Worm (Caenorhabditis elegans) whole organism, L2 larva: ENCODE measurements around the gene srbc-61.

Experiments
- ama-1 ChIP-seq: fragments of 150-350 bp; optimal IDR thresholded peaks from 2 replicates; lab custom pipeline; 2018; ENCODE audit warnings: inconsistent platforms
- ceh-82 ChIP-seq: fragments of 150-350 bp; optimal IDR thresholded peaks from 2 replicates; lab custom pipeline; 2014; ENCODE audit warnings: missing biosample characterization, missing genetic modification characterization
- fos-1 ChIP-seq: fragments of 150-350 bp; optimal IDR thresholded peaks from 2 replicates; lab custom pipeline; 2014; ENCODE audit warnings: missing biosample characterization, missing genetic modification characterization
- mdl-1 ChIP-seq, 2 experiments: fragments of 150-350 bp in 1 of 2; sonication (generic microtip) in 1 of 2; optimal IDR thresholded peaks; 2 replicates each; lab custom pipeline; 2017; ENCODE audit warnings: missing biosample characterization in 2 of 2, missing genetic modification characterization in 2 of 2
- skn-1 ChIP-seq: sonication (generic microtip); optimal IDR thresholded peaks from 2 replicates; lab custom pipeline; 2017; ENCODE audit warnings: missing biosample characterization, missing genetic modification characterization

DNA sequence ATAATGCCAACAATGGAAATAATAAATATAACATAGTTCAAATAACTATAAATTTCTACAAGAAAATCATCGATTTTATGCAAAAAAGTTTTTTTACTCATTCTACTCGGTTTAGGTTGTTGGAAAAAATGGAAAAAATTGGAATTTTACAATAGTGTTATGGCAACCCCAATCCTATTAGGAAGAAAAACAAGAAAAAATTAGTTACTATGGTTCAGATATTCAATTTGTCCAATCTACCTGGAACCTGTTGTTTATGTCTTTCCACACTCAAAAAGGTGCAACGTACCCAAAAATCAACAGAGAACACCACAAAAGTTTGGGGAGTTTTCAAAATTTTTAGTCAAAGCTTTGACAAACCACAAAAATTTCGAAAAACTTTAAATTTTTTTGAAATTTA, 46.5 kb upstream of the srbc-61 start, which contains the start of gene T27C5.10:
- TF ChIP-seq fos-1 (tag; lab: Kevin White, UChicago), result no peak
- no peak for TF ChIP-seq skn-1 (tag; lab: Kevin White, UChicago)
- no peak for TF ChIP-seq ama-1
- TF ChIP-seq ceh-82 (tag; lab: Kevin White, UChicago), result no peak
- TF ChIP-seq mdl-1 (tag; optimal IDR thresholded peaks at IDR 0.05; lab: Kevin White, UChicago), result no peak
